Worm (Caenorhabditis elegans): ENCODE data around the gene ceeh-1.

The ceeh-1 gene

DNA sequence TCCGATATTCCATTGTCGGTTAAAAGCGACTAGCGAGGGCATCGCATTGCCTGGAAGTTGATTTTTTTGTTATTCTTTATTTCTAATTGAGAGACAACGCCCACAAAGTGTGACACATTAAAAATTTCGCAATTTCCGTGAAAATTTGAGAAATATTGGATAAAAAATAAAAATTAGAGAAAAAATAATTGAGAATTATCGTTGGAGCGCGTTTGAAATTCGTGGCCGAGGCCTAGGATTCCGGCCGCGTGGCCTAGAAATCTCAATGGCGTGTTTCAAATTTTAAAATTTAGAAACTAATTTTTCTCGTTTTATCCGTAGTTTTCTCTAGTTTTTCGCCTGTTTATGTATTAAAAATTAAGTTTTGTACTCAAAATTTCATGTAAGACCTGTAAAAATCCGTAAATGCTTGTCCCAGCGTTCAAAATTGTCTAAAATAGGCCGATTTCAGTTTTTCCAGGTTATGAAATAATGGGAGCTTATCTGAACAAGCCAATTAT lies 48.8 kb downstream of the ceeh-1 start, which contains the start of the genes dagl-2 and ppm-1.G (continued):
- TF ChIP-seq nhr-102 (tag; optimal IDR thresholded peaks at IDR 0.05) (no peak), mxl-3 (GFP tag; optimal IDR thresholded peaks at IDR 0.05) (no peak), nhr-77 (tag; optimal IDR thresholded peaks at IDR 0.05) (peak; percentile 76), lsy-2 (tag; optimal IDR thresholded peaks at IDR 0.05) (peak; percentile 46 to 88), nhr-111 (GFP tag; optimal IDR thresholded peaks at IDR 0.05) (no peak), Y105C5A.15 (GFP tag; IDR thresholded peaks at IDR 0.05) (no peak), mes-2 (tag; optimal IDR thresholded peaks at IDR 0.05; ENCODE audit: poor library complexity, severe bottlenecking) (peak; percentile 97), T20F7.1 (GFP tag; optimal IDR thresholded peaks at IDR 0.05) (no peak), zfp-3 (GFP tag; conservative IDR thresholded peaks at IDR 0.05) (no peak), hlh-30 (tag; optimal IDR thresholded peaks at IDR 0.05; ENCODE audit: insufficient read depth) (peak; percentile 47), madf-5 (GFP tag; IDR thresholded peaks at IDR 0.05) (no peak), spr-3 (GFP tag; optimal IDR thresholded peaks at IDR 0.05) (no peak), egl-43 (GFP tag; IDR thresholded peaks at IDR 0.05) (no peak), zip-2 (tag; optimal IDR thresholded peaks at IDR 0.05) (no peak), T26A8.4 (GFP tag; IDR thresholded peaks at IDR 0.05) (no peak), mdl-1 (tag; optimal IDR thresholded peaks at IDR 0.05) (no peak), lin-15B (tag; optimal IDR thresholded peaks at IDR 0.05) (peak; percentile 36), fos-1 (tag; optimal IDR thresholded peaks at IDR 0.05) (no peak), ceh-44 (GFP tag; IDR thresholded peaks at IDR 0.05) (no peak), dmd-8 (GFP tag; IDR thresholded peaks at IDR 0.05) (no peak), attf-4 (tag; optimal IDR thresholded peaks at IDR 0.05) (no peak), snpc-1.2 (GFP tag; IDR thresholded peaks at IDR 0.05) (no peak), ZK337.2 (GFP tag; IDR thresholded peaks at IDR 0.05) (no peak), nhr-48 (tag; optimal IDR thresholded peaks at IDR 0.05) (no peak), mdt-29 (GFP tag; IDR thresholded peaks at IDR 0.05) (no peak), dmd-9 (GFP tag; IDR thresholded peaks at IDR 0.05) (0 out of 2 replicates have a peak, but pooled peaks have one; percentile 29), daf-19 (GFP tag; conservative IDR thresholded peaks at IDR 0.05) (no peak)

DNA sequence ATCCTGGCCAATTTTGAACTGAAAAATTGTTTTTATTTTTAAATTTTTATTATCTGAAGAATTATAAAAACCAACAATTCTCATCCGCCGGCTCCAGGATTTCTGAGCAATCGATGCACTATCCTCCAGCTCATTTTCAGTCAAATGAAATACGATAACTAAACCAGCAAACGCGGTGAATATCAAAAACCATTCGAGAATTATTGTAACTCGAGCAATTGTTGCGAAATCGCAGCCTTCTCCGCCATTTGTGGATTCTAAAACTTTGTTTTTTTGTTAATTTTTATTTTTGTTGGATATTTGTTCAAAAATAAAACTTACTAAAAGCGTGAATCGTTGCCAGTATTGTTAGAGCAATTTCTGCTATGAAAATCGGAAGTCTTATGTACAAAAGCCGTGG lies 49.6 kb downstream of the ceeh-1 start:
- TF ChIP-seq daf-16 (GFP tag; optimal IDR thresholded peaks at IDR 0.05) (no peak), daf-16 (tag; optimal IDR thresholded peaks at IDR 0.05) (no peak), lin-38 (GFP tag; IDR thresholded peaks at IDR 0.05) (peak; percentile 14; the same call in 1 of the 2 replicates), hif-1 (tag; optimal IDR thresholded peaks at IDR 0.05) (no peak), aha-1 (tag) (peak; percentile 51)

DNA sequence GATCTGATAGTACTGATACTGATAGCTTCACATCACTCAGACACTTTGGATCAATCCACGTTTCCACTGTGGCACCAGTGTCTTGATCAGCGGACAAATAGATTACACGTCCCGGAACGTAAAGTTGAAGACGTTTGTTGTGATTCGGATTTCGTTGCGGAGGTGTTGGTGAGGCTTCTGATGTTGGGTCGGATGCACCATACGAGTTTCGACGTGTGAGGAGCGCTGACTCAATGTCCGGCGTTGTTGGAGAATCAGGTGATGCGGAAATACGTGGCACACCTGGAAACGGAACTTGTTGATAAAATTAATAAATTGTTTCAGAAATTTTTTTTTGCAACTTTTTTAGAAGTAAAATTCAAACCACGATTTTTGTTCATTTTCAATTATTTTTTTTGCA lies 53.3 kb downstream of the ceeh-1 start, which contains the start of gene alh-11:
Gene alh-11, minus strand, starts transcription at position 101 of the 400 bp plus-strand sequence.
- no peak for TF ChIP-seq fkh-10 (GFP tag; optimal IDR thresholded peaks at IDR 0.05)
- no peak for TF ChIP-seq arid-1 (GFP tag; conservative IDR thresholded peaks at IDR 0.05)
- no peak for TF ChIP-seq T26A8.4 (GFP tag; IDR thresholded peaks at IDR 0.05)
- no peak for TF ChIP-seq mdl-1 (tag; optimal IDR thresholded peaks at IDR 0.05)
- no peak for TF ChIP-seq Y5F2A.4 (GFP tag; optimal IDR thresholded peaks at IDR 0.05)
- no peak for TF ChIP-seq madf-5 (GFP tag; IDR thresholded peaks at IDR 0.05)
- no peak for TF ChIP-seq ctbp-1 (GFP tag; IDR thresholded peaks at IDR 0.05)
- no peak for TF ChIP-seq ceh-32 (tag; optimal IDR thresholded peaks at IDR 0.05; ENCODE audit: poor library complexity)
- TF ChIP-seq ceh-20 (GFP tag; IDR thresholded peaks at IDR 0.05) = no peak
- no peak for TF ChIP-seq tag-97 (GFP tag; IDR thresholded peaks at IDR 0.05)
- no peak for TF ChIP-seq rbr-2 (tag; optimal IDR thresholded peaks at IDR 0.05)
